Worm (Caenorhabditis elegans): ENCODE measurements around the gene cpt-5.

DNA sequence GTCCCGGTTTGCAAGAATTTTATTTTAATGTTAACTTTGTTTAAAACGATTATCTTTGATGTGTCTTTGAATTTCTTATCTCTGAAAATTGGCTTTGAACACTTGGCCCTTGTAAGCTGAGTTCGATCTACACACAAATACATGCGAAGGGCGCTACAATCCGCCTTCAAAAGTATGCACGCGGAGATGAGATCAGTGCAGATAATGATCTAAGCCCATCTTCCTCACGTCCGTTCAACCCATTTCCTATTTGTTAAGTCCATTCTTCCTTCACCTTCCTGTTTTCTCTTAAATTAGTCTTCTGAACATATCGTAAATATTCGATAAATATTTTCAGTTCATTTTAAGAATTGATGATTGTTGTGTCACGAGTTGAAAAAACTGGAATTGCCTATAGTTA lies 6.6 kb upstream of the cpt-5 start, which contains the start of gene nhr-175:
- no peak for TF ChIP-seq him-1 (tag; optimal IDR thresholded peaks at IDR 0.05)
- TF ChIP-seq dao-5 (tag; optimal IDR thresholded peaks at IDR 0.05): no peak

Data from whole organism, L4/young adult.